Worm (Caenorhabditis elegans): ENCODE results near the gene Y37D8A.29.

DNA sequence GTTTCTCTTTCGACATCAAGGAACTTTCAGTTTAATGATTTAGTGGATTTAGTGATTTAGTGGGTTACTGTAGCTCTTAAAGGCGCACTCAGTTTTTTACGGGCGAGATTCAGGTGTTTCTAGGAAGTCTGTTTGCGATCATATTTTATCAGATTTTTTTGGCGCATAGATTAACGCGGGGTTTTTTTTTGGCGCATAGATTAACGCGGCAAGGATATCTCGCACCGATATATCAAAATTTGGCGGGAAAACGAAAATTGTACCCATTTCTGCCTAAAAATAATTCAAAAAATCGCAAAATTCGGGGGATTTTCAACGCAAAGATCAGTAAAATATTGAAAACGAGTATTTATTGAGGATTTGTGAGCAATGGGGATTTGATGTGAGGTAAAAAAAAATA is 10.8 kb downstream of the Y37D8A.29 start:
- TF ChIP-seq zag-1 (tag; optimal IDR thresholded peaks at IDR 0.05) (no peak), ztf-4 (tag; optimal IDR thresholded peaks at IDR 0.05) (no peak), ceh-16 (tag; optimal IDR thresholded peaks at IDR 0.05) (no peak), F13H6.1 (tag; optimal IDR thresholded peaks at IDR 0.05) (no peak), nhr-129 (tag; optimal IDR thresholded peaks at IDR 0.05) (no peak), alr-1 (tag; optimal IDR thresholded peaks at IDR 0.05) (no peak), ztf-1 (GFP tag; conservative IDR thresholded peaks at IDR 0.05) (no peak)
